Fruit fly (Drosophila melanogaster) whole organism, embryonic: ENCODE data around the gene RpL37A.

ENCODE experiments used
- CG10959 ChIP-seq: fragments of 200-800 bp; sonication (Bioruptor generic); IDR thresholded peaks from 2 replicates; pipeline ENCODE4 v1.3.6; 2022; ENCODE audit warnings: missing biosample characterization, missing genetic modification characterization
- CG1233 ChIP-seq: fragments of 200-800 bp; sonication (Bioruptor generic); optimal IDR thresholded peaks from 4 replicates; lab custom pipeline; 2018; ENCODE audit warnings: missing biosample characterization, mild to moderate bottlenecking, missing genetic modification characterization
- CG17802 ChIP-seq: fragments of 200-800 bp; sonication (Bioruptor generic); optimal IDR thresholded peaks from 2 replicates; lab custom pipeline; 2018; ENCODE audit warnings: missing biosample characterization, mild to moderate bottlenecking, missing genetic modification characterization, moderate library complexity
- CG18262 ChIP-seq: fragments of 200-800 bp; optimal IDR thresholded peaks from 3 replicates; lab custom pipeline; 2019; ENCODE audit warnings: missing biosample characterization, mild to moderate bottlenecking, missing genetic modification characterization, moderate library complexity
- CG18599 ChIP-seq: fragments of 200-800 bp; sonication (Bioruptor generic); optimal IDR thresholded peaks from 3 replicates; lab custom pipeline; 2017; ENCODE audit warnings: missing biosample characterization, missing genetic modification characterization, mild to moderate bottlenecking, moderate library complexity, missing genetic modification reagents
- CG2129 ChIP-seq: fragments of 200-800 bp; sonication (Bioruptor generic); IDR thresholded peaks from 2 replicates; pipeline ENCODE4 v1.3.6; 2022; ENCODE audit warnings: missing biosample characterization, missing genetic modification characterization; ENCODE audit not compliant: partially characterized antibody
- CG2678 ChIP-seq: fragments of 200-800 bp; sonication (Bioruptor generic); optimal IDR thresholded peaks from 3 replicates; lab custom pipeline; 2019; ENCODE audit warnings: missing biosample characterization, mild to moderate bottlenecking, missing genetic modification characterization, moderate library complexity
- CG32532 ChIP-seq: fragments of 200-800 bp; sonication (Bioruptor generic); IDR thresholded peaks from 2 replicates; pipeline ENCODE4 v1.3.6; 2022; ENCODE audit warnings: missing biosample characterization, missing genetic modification characterization
- CG34376 ChIP-seq: fragments of 200-800 bp; sonication (Bioruptor generic); optimal IDR thresholded peaks from 2 replicates; lab custom pipeline; 2018; ENCODE audit warnings: missing biosample characterization, mild to moderate bottlenecking, missing genetic modification characterization
- CG34422 ChIP-seq: fragments of 200-800 bp; sonication (Bioruptor generic); IDR thresholded peaks from 3 replicates; pipeline ENCODE4 v1.3.6; 2022; ENCODE audit warnings: missing biosample characterization, missing genetic modification characterization
- CG4404 ChIP-seq: fragments of 200-800 bp; sonication (Bioruptor generic); IDR thresholded peaks from 2 replicates; pipeline ENCODE4 v1.3.6; 2022; ENCODE audit warnings: missing biosample characterization, missing genetic modification characterization
- CG8765 ChIP-seq: fragments of 200-800 bp; sonication (Bioruptor generic); IDR thresholded peaks from 2 replicates; pipeline ENCODE4 v1.3.6; 2022; ENCODE audit warnings: missing biosample characterization, missing genetic modification characterization
- D19B ChIP-seq: fragments of 200-800 bp; sonication (Bioruptor generic); optimal IDR thresholded peaks from 2 replicates; lab custom pipeline; 2017; ENCODE audit warnings: missing biosample characterization, mild to moderate bottlenecking, missing genetic modification characterization
- Deaf1 ChIP-seq: fragments of 200-800 bp; optimal IDR thresholded peaks from 3 replicates; lab custom pipeline; 2019; ENCODE audit warnings: missing biosample characterization, mild to moderate bottlenecking, missing genetic modification characterization, moderate library complexity
- Doc2 ChIP-seq: fragments of 200-800 bp; sonication (Bioruptor generic); IDR thresholded peaks from 2 replicates; pipeline ENCODE4 v1.3.6; 2022; ENCODE audit warnings: missing biosample characterization, missing genetic modification characterization
- Doc3 ChIP-seq: fragments of 200-800 bp; sonication (Bioruptor generic); IDR thresholded peaks from 3 replicates; pipeline ENCODE4 v1.3.6; 2022; ENCODE audit warnings: missing biosample characterization, missing genetic modification characterization; ENCODE audit not compliant: partially characterized antibody
- Ets65A ChIP-seq: fragments of 200-800 bp; sonication (Bioruptor generic); peaks from one replicate; lab custom pipeline; 2016; ENCODE audit warnings: missing biosample characterization, missing genetic modification characterization
- HLH3B ChIP-seq: fragments of 200-800 bp; sonication (Bioruptor generic); IDR thresholded peaks from 2 replicates; pipeline ENCODE4 v1.3.6; 2022; ENCODE audit warnings: missing biosample characterization, missing genetic modification characterization
- Hey ChIP-seq: fragments of 200-800 bp; sonication (Bioruptor generic); optimal IDR thresholded peaks from 3 replicates; lab custom pipeline; 2018; ENCODE audit warnings: missing biosample characterization, mild to moderate bottlenecking, missing genetic modification characterization
- Hr51 ChIP-seq, 2 experiments: fragments of 200-800 bp; sonication (Bioruptor generic); optimal IDR thresholded peaks; 2 replicates in 1 of 2; 3 replicates in 1 of 2; lab custom pipeline; 2016 to 2018; ENCODE audit warnings: missing biosample characterization in 2 of 2, missing genetic modification characterization in 2 of 2, mild to moderate bottlenecking in 1 of 2, moderate library complexity in 1 of 2
- Hsf ChIP-seq: fragments of 200-800 bp; sonication (Bioruptor generic); optimal IDR thresholded peaks from 3 replicates; lab custom pipeline; 2016; ENCODE audit warnings: missing biosample characterization, missing genetic modification characterization
- Jarid2 ChIP-seq: fragments of 200-800 bp; sonication (Bioruptor generic); optimal IDR thresholded peaks from 3 replicates; lab custom pipeline; 2017; ENCODE audit warnings: mild to moderate bottlenecking, missing biosample characterization, missing genetic modification reagents, missing genetic modification characterization
- Lim3 ChIP-seq: fragments of 200-800 bp; sonication (Bioruptor generic); IDR thresholded peaks from 2 replicates; pipeline ENCODE4 v1.3.6; 2022; ENCODE audit warnings: missing biosample characterization, missing genetic modification characterization
- Meics ChIP-seq: fragments of 200-800 bp; sonication (Bioruptor generic); optimal IDR thresholded peaks from 2 replicates; lab custom pipeline; 2017; ENCODE audit warnings: missing biosample characterization, mild to moderate bottlenecking, missing genetic modification characterization
- Nf-YB ChIP-seq: fragments of 200-800 bp; sonication (Bioruptor generic); optimal IDR thresholded peaks from 3 replicates; lab custom pipeline; 2019; ENCODE audit warnings: missing biosample characterization, mild to moderate bottlenecking, missing genetic modification characterization, moderate library complexity
- Nf-YC ChIP-seq: fragments of 200-800 bp; optimal IDR thresholded peaks from 3 replicates; lab custom pipeline; 2019; ENCODE audit warnings: missing biosample characterization, mild to moderate bottlenecking, missing genetic modification characterization, moderate library complexity
- Oli ChIP-seq: fragments of 200-800 bp; sonication (Bioruptor generic); optimal IDR thresholded peaks from 2 replicates; lab custom pipeline; 2018; ENCODE audit warnings: missing biosample characterization, mild to moderate bottlenecking, missing genetic modification characterization, moderate library complexity
- Pdp1 ChIP-seq, 2 experiments: fragments of 200-800 bp; sonication (Bioruptor generic); optimal IDR thresholded peaks; 3 replicates each; lab custom pipeline; 2016; ENCODE audit warnings: missing biosample characterization in 2 of 2, missing genetic modification characterization in 2 of 2, mild to moderate bottlenecking in 1 of 2, moderate library complexity in 1 of 2
- TFAM ChIP-seq: fragments of 200-800 bp; sonication (Bioruptor generic); optimal IDR thresholded peaks from 2 replicates; lab custom pipeline; 2017; ENCODE audit warnings: missing biosample characterization, missing genetic modification characterization, inconsistent platforms
- ab ChIP-seq: fragments of 200-800 bp; sonication (Bioruptor generic); optimal IDR thresholded peaks from 2 replicates; lab custom pipeline; 2016; ENCODE audit warnings: missing biosample characterization, missing genetic modification characterization
- cg ChIP-seq: fragments of 200-800 bp; sonication (Bioruptor generic); optimal IDR thresholded peaks from 3 replicates; lab custom pipeline; 2019; ENCODE audit warnings: missing biosample characterization, mild to moderate bottlenecking, missing genetic modification characterization, moderate library complexity
- chinmo ChIP-seq: fragments of 200-800 bp; sonication (Bioruptor generic); IDR thresholded peaks from 4 replicates; pipeline ENCODE4 v1.3.6; 2022; ENCODE audit warnings: missing biosample characterization, missing genetic modification characterization; ENCODE audit not compliant: partially characterized antibody
- ci ChIP-seq: fragments of 200-800 bp; sonication (Bioruptor generic); IDR thresholded peaks from 3 replicates; pipeline ENCODE4 v1.3.6; 2022; ENCODE audit warnings: missing biosample characterization, missing genetic modification characterization
- cwo ChIP-seq: fragments of 200-800 bp; sonication (Bioruptor generic); optimal IDR thresholded peaks from 3 replicates; lab custom pipeline; 2017; ENCODE audit warnings: missing biosample characterization, missing genetic modification characterization, mild to moderate bottlenecking, moderate library complexity, missing genetic modification reagents
- da ChIP-seq: fragments of 200-800 bp; sonication (Bioruptor generic); optimal IDR thresholded peaks from 2 replicates; lab custom pipeline; 2016; ENCODE audit warnings: missing biosample characterization, missing genetic modification characterization
- ftz-f1 ChIP-seq: fragments of 200-800 bp; sonication (Bioruptor generic); optimal IDR thresholded peaks from 2 replicates; lab custom pipeline; 2016; ENCODE audit warnings: missing biosample characterization, missing genetic modification characterization
- gcm2 ChIP-seq: fragments of 200-800 bp; sonication (Bioruptor generic); optimal IDR thresholded peaks from 2 replicates; lab custom pipeline; 2016; ENCODE audit warnings: missing biosample characterization, missing genetic modification characterization
- gem ChIP-seq: fragments of 200-800 bp; sonication (Bioruptor generic); optimal IDR thresholded peaks from 2 replicates; lab custom pipeline; 2019; ENCODE audit warnings: missing biosample characterization, mild to moderate bottlenecking, missing genetic modification characterization, moderate library complexity
- inv ChIP-seq: fragments of 200-800 bp; sonication (Bioruptor generic); IDR thresholded peaks from 2 replicates; pipeline ENCODE4 v1.3.6; 2022; ENCODE audit warnings: missing biosample characterization, missing genetic modification characterization; ENCODE audit not compliant: partially characterized antibody
- jing ChIP-seq: fragments of 200-800 bp; sonication (Bioruptor generic); optimal IDR thresholded peaks from 2 replicates; lab custom pipeline; 2018; ENCODE audit warnings: missing biosample characterization, mild to moderate bottlenecking, missing genetic modification characterization
- lilli ChIP-seq: fragments of 200-800 bp; sonication (Bioruptor generic); optimal IDR thresholded peaks from 3 replicates; lab custom pipeline; 2016; ENCODE audit warnings: missing biosample characterization, missing genetic modification characterization
- row ChIP-seq: fragments of 200-800 bp; sonication (Bioruptor generic); IDR thresholded peaks from 3 replicates; pipeline ENCODE4 v1.3.6; 2022; ENCODE audit warnings: missing biosample characterization, missing genetic modification characterization
- salm ChIP-seq: fragments of 200-800 bp; sonication (Bioruptor generic); optimal IDR thresholded peaks from 2 replicates; lab custom pipeline; 2018; ENCODE audit warnings: missing biosample characterization, mild to moderate bottlenecking, missing genetic modification characterization
- sug ChIP-seq: fragments of 200-800 bp; optimal IDR thresholded peaks from 2 replicates; lab custom pipeline; 2019; ENCODE audit warnings: missing biosample characterization, mild to moderate bottlenecking, missing genetic modification characterization, moderate library complexity
- twi ChIP-seq: fragments of 200-800 bp; optimal IDR thresholded peaks from 2 replicates; lab custom pipeline; 2019; ENCODE audit warnings: missing biosample characterization, mild to moderate bottlenecking, missing genetic modification characterization, moderate library complexity

The RpL37A gene

dm6 chr2L:5022602-5023001 lies 48.2 kb upstream of the RpL37A start:
- no peak for TF ChIP-seq CG17802 (tag; lab: Kevin White, UChicago)
- no peak for TF ChIP-seq gcm2 (GFP tag; lab: Kevin White, UChicago)
- no peak for TF ChIP-seq Hey (tag; lab: Kevin White, UChicago)
- no peak for TF ChIP-seq Hsf (GFP tag; lab: Kevin White, UChicago)
- no peak for TF ChIP-seq CG32532 (GFP tag; lab: Robert Waterston, UW)
- TF ChIP-seq twi (tag; lab: Kevin White, UChicago): peak; percentile 79
- TF ChIP-seq da (GFP tag; lab: Kevin White, UChicago): no peak
- TF ChIP-seq Ets65A: peak; percentile 88
- no peak for TF ChIP-seq CG4404 (GFP tag; lab: Robert Waterston, UW)
- TF ChIP-seq CG1233 (GFP tag; lab: Kevin White, UChicago): no peak
- TF ChIP-seq inv (GFP tag; lab: Robert Waterston, UW): no peak
- no peak for TF ChIP-seq Oli (tag; lab: Kevin White, UChicago)
- TF ChIP-seq, all 482 proteins: peak for 2

- TF ChIP-seq cwo (GFP tag; lab: Kevin White, UChicago) (peak; percentile 34), CG2129 (GFP tag; lab: Robert Waterston, UW) (no peak), CG34376 (GFP tag; lab: Kevin White, UChicago) (peak; percentile 82), Pdp1 (GFP tag; optimal IDR thresholded peaks at IDR 0.05; lab: Kevin White, UChicago) (peak in 1 of 2 experiments; percentile 27), Ets65A (peak; percentile 8), sug (tag; lab: Kevin White, UChicago) (peak; percentile 50), chinmo (GFP tag; lab: Robert Waterston, UW) (0 out of 4 replicates have a peak, but pooled peaks have one; percentile 16), Meics (no peak), Lim3 (GFP tag; lab: Robert Waterston, UW) (no peak), CG8765 (no peak), jing (GFP tag; lab: Kevin White, UChicago) (no peak), CG10959 (GFP tag; lab: Robert Waterston, UW) (no peak)
These were observed 45.2 kb upstream of the RpL37A start for dm6 chr2L:5025557-5025956.

- peak; percentile 0 for TF ChIP-seq CG18262 (tag; lab: Kevin White, UChicago)
- peak; percentile 9 for TF ChIP-seq lilli (GFP tag; lab: Kevin White, UChicago)
- no peak for TF ChIP-seq ab (GFP tag; lab: Kevin White, UChicago)
- no peak for TF ChIP-seq TFAM (GFP tag; lab: Kevin White, UChicago)
- no peak for TF ChIP-seq Doc2 (GFP tag; lab: Robert Waterston, UW)
- TF ChIP-seq Hr51 (GFP tag; optimal IDR thresholded peaks at IDR 0.05; lab: Kevin White, UChicago): peak in 1 of 2 experiments; percentile 0
- TF ChIP-seq sug (tag; lab: Kevin White, UChicago): peak; percentile 55
- peak; percentile 97 for TF ChIP-seq Deaf1
- TF ChIP-seq Jarid2 (GFP tag; lab: Kevin White, UChicago): peak; percentile 33
- TF ChIP-seq Doc3 (GFP tag; lab: Robert Waterston, UW): 0 out of 3 replicates have a peak, but pooled peaks have one; percentile 30
- TF ChIP-seq ftz-f1: peak; percentile 37
- TF ChIP-seq cg (GFP tag; lab: Kevin White, UChicago): peak; percentile 46
- TF ChIP-seq Nf-YB: peak; percentile 35
- peak; percentile 92 for TF ChIP-seq D19B (GFP tag; lab: Kevin White, UChicago)
- TF ChIP-seq CG34376 (GFP tag; lab: Kevin White, UChicago): peak; percentile 95
- peak; percentile 8 for TF ChIP-seq CG18599 (GFP tag; lab: Kevin White, UChicago)
- TF ChIP-seq CG34422 (GFP tag; lab: Robert Waterston, UW): 0 out of 3 replicates have a peak, but pooled peaks have one; percentile 20
- TF ChIP-seq ci: no peak
- TF ChIP-seq HLH3B (GFP tag; lab: Robert Waterston, UW): no peak
- TF ChIP-seq row: peak; percentile 57; the same call in 2 of the 3 replicates
- TF ChIP-seq CG2678: peak; percentile 32
- no peak for TF ChIP-seq salm (tag; lab: Kevin White, UChicago)
- TF ChIP-seq gem (tag; lab: Kevin White, UChicago): peak; percentile 44
- TF ChIP-seq Nf-YC: peak; percentile 51
These were observed 43.3 kb upstream of the RpL37A start for dm6 chr2L:5027321-5028069.
